Fruit fly (Drosophila melanogaster): Measurements from ENCODE around the gene grk.

Gene grk

DNA sequence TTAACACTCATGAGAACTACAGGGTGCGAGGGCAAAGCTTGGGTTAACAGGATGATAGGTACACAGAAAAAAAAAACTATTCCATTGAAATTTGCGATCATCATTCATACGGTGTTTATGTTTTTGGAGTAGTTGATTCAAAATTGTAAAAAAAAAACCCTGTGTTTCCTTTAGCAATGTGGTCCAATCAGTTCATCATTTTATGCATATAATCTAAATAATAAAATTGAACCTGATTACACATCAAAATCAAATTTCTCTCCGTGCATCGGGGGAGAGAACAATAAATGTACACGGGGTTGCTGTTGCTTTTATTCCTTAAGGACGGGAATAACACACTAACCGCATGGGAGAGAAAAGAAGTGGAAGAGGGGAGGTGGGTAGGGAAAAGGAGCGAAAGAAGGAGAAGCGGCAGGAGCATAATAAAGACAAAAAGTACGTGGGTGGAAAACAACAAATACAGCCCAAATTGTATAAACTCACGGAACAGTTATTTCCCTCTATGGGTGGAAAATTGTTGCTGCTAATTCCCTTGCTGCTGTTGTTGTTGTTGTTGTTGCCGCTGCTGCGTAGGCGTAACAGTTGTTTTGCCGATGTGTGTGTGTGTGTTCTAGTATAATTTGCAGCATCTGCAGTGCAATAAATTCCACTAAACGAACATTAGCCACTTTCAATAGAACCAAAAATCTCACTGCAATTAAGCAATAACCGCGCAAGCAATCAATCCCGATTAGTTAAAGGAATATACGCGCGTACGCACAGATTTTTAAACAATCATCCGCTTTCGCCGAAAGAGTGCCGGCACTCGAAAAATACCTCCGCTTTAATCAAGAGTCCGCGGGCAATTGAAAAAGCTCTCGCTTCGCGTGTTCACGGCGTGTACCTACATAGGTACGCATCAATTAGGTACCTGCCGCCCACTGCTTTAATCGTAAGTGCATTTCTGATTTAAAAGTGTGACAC is 30.0 kb upstream of the grk start, which contains the start of gene Agpat2 (continued):
- TF ChIP-seq ac (GFP tag; optimal IDR thresholded peaks at IDR 0.05) (peak; percentile 54), Spps (tag; optimal IDR thresholded peaks at IDR 0.05) (peak; percentile 74), mirr (GFP tag; optimal IDR thresholded peaks at IDR 0.05) (peak; percentile 10), CG2678 (tag; optimal IDR thresholded peaks at IDR 0.05) (peak; percentile 92), gem (tag; optimal IDR thresholded peaks at IDR 0.05) (peak; percentile 92), CG13894 (tag; optimal IDR thresholded peaks at IDR 0.05) (peak; percentile 78), tin (GFP tag; optimal IDR thresholded peaks at IDR 0.05) (peak; percentile 81), ranshi (GFP tag; IDR thresholded peaks at IDR 0.05) (peak; percentile 76), sug (tag; optimal IDR thresholded peaks at IDR 0.05) (peak; percentile 17), cwo (GFP tag; optimal IDR thresholded peaks at IDR 0.05) (peak; percentile 83), zen (tag; optimal IDR thresholded peaks at IDR 0.05) (peak; percentile 74), CG12391 (tag; optimal IDR thresholded peaks at IDR 0.05) (peak; percentile 90), zfh1 (GFP tag; IDR thresholded peaks at IDR 0.05) (peak; percentile 81), CG16779 (GFP tag; IDR thresholded peaks at IDR 0.05) (no peak), CG33213 (GFP tag; optimal IDR thresholded peaks at IDR 0.05) (peak; percentile 68), CG12071 (GFP tag; optimal IDR thresholded peaks at IDR 0.05) (peak; percentile 70), Eip74EF (GFP tag; optimal IDR thresholded peaks at IDR 0.05) (peak in 1 of 2 experiments; percentile 65), Mad (GFP tag; optimal IDR thresholded peaks at IDR 0.05) (peak; percentile 71), CG11560 (tag; IDR thresholded peaks at IDR 0.05) (peak; percentile 59; the same call in 2 of the 3 replicates), Nf-YB (GFP tag; optimal IDR thresholded peaks at IDR 0.05) (peak; percentile 66), nau (GFP tag; optimal IDR thresholded peaks at IDR 0.05) (peak; percentile 83), schlank (tag; optimal IDR thresholded peaks at IDR 0.05) (peak; percentile 69), croc (GFP tag; conservative IDR thresholded peaks at IDR 0.05) (peak; percentile 70; the same call in 2 of the 3 replicates), CG13123 (GFP tag; optimal IDR thresholded peaks at IDR 0.05) (peak; percentile 60), CG10462 (GFP tag; optimal IDR thresholded peaks at IDR 0.05) (peak; percentile 59), br (optimal IDR thresholded peaks at IDR 0.05) (no peak), Adf1 (GFP tag; IDR thresholded peaks at IDR 0.05) (peak; percentile 20; the same call in 1 of the 2 replicates), cad (GFP tag; optimal IDR thresholded peaks at IDR 0.05) (no peak), nerfin-1 (tag; optimal IDR thresholded peaks at IDR 0.05) (peak; percentile 38), CG6683 (GFP tag; optimal IDR thresholded peaks at IDR 0.05) (peak; percentile 76), bowl (GFP tag; IDR thresholded peaks at IDR 0.05) (no peak), CG43689 (GFP tag; IDR thresholded peaks at IDR 0.05) (no peak), CG4854 (GFP tag; optimal IDR thresholded peaks at IDR 0.05) (peak; percentile 56), Gsc (GFP tag; IDR thresholded peaks at IDR 0.05) (no peak), Camta (GFP tag; optimal IDR thresholded peaks at IDR 0.05) (peak; percentile 79), CG3407 (GFP tag; optimal IDR thresholded peaks at IDR 0.05) (peak; percentile 72), inv (GFP tag; IDR thresholded peaks at IDR 0.05; ENCODE audit: partially characterized antibody) (no peak), CG4707 (GFP tag; optimal IDR thresholded peaks at IDR 0.05) (peak; percentile 60), twi (tag; optimal IDR thresholded peaks at IDR 0.05) (peak; percentile 51), Hr78 (GFP tag; optimal IDR thresholded peaks at IDR 0.05) (no peak), Awh (GFP tag; IDR thresholded peaks at IDR 0.05) (peak; percentile 51; the same call in 1 of the 2 replicates), h (optimal IDR thresholded peaks at IDR 0.05) (no peak), Doc2 (GFP tag; IDR thresholded peaks at IDR 0.05) (peak; percentile 30; the same call in 1 of the 2 replicates), stc (GFP tag; IDR thresholded peaks at IDR 0.05) (peak; percentile 81), fd96Cb (tag; optimal IDR thresholded peaks at IDR 0.05) (peak; percentile 86), Jarid2 (GFP tag; optimal IDR thresholded peaks at IDR 0.05) (peak; percentile 74), MESR4 (GFP tag; optimal IDR thresholded peaks at IDR 0.05) (peak; percentile 12), Ptx1 (GFP tag; IDR thresholded peaks at IDR 0.05) (peak; percentile 82)

All from whole organism, embryonic.